Worm (Caenorhabditis elegans): ENCODE results near the gene arx-3.
A peak's percentile ranks its signal among the peaks of the same experiment; 100 is the strongest.

arx-3 gene

ce11 chrIII:12081992-12082628 is 23.9 kb upstream of the arx-3 start (continued):
- TF ChIP-seq zip-2 (tag; optimal IDR thresholded peaks at IDR 0.05) (no peak), ceh-20 (GFP tag; IDR thresholded peaks at IDR 0.05) (0 out of 2 replicates have a peak, but pooled peaks have one; percentile 17), T26A8.4 (GFP tag; IDR thresholded peaks at IDR 0.05) (no peak), nhr-111 (GFP tag; optimal IDR thresholded peaks at IDR 0.05) (no peak), tag-97 (GFP tag; IDR thresholded peaks at IDR 0.05) (no peak), nhr-10 (tag; optimal IDR thresholded peaks at IDR 0.05) (no peak), duxl-1 (tag; optimal IDR thresholded peaks at IDR 0.05; ENCODE audit: poor library complexity) (no peak), lsy-2 (tag; optimal IDR thresholded peaks at IDR 0.05) (no peak), nhr-41 (GFP tag; IDR thresholded peaks at IDR 0.05) (no peak)

DNA sequence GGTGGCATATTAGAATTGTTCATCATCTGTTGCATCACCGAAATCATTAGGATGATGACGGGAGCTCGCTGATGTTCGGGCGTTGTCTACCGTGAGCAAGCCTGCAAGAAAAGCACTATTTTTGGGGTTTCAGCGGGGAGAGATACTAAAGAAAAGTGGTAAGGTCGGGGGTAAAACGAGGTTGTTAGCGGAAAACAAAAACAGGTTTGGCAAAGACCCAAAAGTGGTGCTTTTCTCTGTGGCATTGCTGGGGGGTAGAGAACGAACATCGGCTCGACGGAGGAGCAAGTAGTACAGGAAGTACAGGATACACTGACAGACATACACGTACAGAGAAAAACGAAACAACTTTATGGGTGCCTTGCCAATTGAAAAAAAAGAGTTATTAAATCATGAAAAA is 19.2 kb upstream of the arx-3 start, which contains the start of gene php-3:
Gene php-3, minus strand, starts transcription at position 101 of the 400 bp plus-strand sequence.
- TF ChIP-seq ceh-82 (tag; optimal IDR thresholded peaks at IDR 0.05) = no peak
- TF ChIP-seq php-3 (GFP tag; IDR thresholded peaks at IDR 0.05) = no peak
- no peak for TF ChIP-seq hmg-1.1 (GFP tag; IDR thresholded peaks at IDR 0.05)
- TF ChIP-seq F44E2.7 (GFP tag; IDR thresholded peaks at IDR 0.05) = no peak

- no peak for TF ChIP-seq egl-43 (GFP tag; IDR thresholded peaks at IDR 0.05)
- TF ChIP-seq zfp-2 (tag; optimal IDR thresholded peaks at IDR 0.05) = no peak
- no peak for TF ChIP-seq snpc-1.2 (GFP tag; IDR thresholded peaks at IDR 0.05)
- no peak for TF ChIP-seq daf-12 (tag; optimal IDR thresholded peaks at IDR 0.05)
- TF ChIP-seq ceh-62 (tag; optimal IDR thresholded peaks at IDR 0.05) = no peak
- TF ChIP-seq tag-97 (GFP tag; IDR thresholded peaks at IDR 0.05) = no peak
- TF ChIP-seq daf-8 (GFP tag; IDR thresholded peaks at IDR 0.05) = no peak
- no peak for TF ChIP-seq nhr-42 (GFP tag; IDR thresholded peaks at IDR 0.05)
- no peak for TF ChIP-seq F49E8.2 (tag; optimal IDR thresholded peaks at IDR 0.05; ENCODE audit: borderline replicate concordance)
- no peak for TF ChIP-seq nhr-102 (tag; optimal IDR thresholded peaks at IDR 0.05)
- no peak for TF ChIP-seq F44E2.7 (GFP tag; IDR thresholded peaks at IDR 0.05)
- TF ChIP-seq lin-13 (GFP tag; optimal IDR thresholded peaks at IDR 0.05) = no peak
- TF ChIP-seq lin-29 (GFP tag; IDR thresholded peaks at IDR 0.05) = no peak
- no peak for TF ChIP-seq skn-1 (tag; optimal IDR thresholded peaks at IDR 0.05)
- no peak for TF ChIP-seq daf-16 (GFP tag; optimal IDR thresholded peaks at IDR 0.05)
- no peak for TF ChIP-seq daf-16 (tag; optimal IDR thresholded peaks at IDR 0.05)
- TF ChIP-seq T26A8.4 (GFP tag; IDR thresholded peaks at IDR 0.05) = no peak
- TF ChIP-seq vab-7 (GFP tag; IDR thresholded peaks at IDR 0.05) = no peak
- no peak for TF ChIP-seq ztf-7 (tag; optimal IDR thresholded peaks at IDR 0.05)
Measured at ce11 chrIII:12067736-12068135, 9.5 kb upstream of the arx-3 start.

- no peak for TF ChIP-seq mdl-1 (tag; optimal IDR thresholded peaks at IDR 0.05)
- no peak for TF ChIP-seq tra-1 (GFP tag; IDR thresholded peaks at IDR 0.05)
- TF ChIP-seq R02D3.7 (tag; optimal IDR thresholded peaks at IDR 0.05) = no peak
- no peak for TF ChIP-seq madf-9 (GFP tag; conservative IDR thresholded peaks at IDR 0.05)
- TF ChIP-seq F10B5.3 (tag; optimal IDR thresholded peaks at IDR 0.05) = no peak
- TF ChIP-seq nhr-77 (tag; optimal IDR thresholded peaks at IDR 0.05) = no peak
- no peak for TF ChIP-seq T26A8.4 (GFP tag; IDR thresholded peaks at IDR 0.05)
- no peak for TF ChIP-seq lir-3 (tag; optimal IDR thresholded peaks at IDR 0.05)
- no peak for TF ChIP-seq Y5F2A.4 (GFP tag; optimal IDR thresholded peaks at IDR 0.05)
- no peak for TF ChIP-seq lin-39 (tag; optimal IDR thresholded peaks at IDR 0.05)
Measured at ce11 chrIII:12064494-12064893, 6.2 kb upstream of the arx-3 start.

All from whole organism, L4 larva.